Fruit fly (Drosophila melanogaster): ENCODE data around the gene eIF4E5.

eIF4E5 gene

DNA sequence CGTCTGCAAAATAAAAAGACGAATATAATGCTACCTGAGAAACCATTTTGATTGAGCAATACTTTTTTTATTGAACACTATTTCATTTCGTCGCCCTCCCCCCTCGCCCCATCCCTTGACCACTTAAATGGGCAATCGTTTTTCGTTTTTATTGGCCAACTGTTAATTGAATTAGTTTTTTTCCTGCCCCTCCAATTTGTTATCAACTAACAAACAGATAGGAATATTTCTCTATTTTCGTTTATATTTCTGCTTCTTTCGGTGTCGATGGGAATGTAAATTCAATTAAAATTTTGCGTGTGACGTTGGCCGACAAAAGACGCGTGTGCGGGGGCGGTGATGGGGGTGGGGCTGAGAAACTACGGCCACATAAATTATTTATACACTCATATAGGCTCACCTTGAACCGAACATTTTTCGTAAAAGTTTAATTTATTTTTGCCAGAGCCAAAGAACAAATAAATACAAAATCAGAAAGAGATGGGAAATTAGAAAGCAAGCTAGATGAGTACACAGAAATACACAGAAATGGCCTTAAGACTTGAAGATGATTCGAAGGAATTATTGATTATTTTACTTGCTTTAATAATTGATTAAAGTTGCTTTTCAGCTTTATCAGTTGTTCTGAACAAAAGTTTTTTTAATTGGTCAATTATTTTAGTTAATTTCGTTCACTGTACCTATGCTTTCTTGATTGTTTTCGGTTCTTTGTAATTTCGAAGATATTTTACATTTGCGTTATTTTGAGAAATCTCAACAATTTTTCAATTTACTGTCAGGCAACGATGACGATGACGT is 33.8 kb upstream of the eIF4E5 start:
- TF ChIP-seq EcR (GFP tag; optimal IDR thresholded peaks at IDR 0.05) (no peak), Dll (optimal IDR thresholded peaks at IDR 0.05) (no peak), pan (optimal IDR thresholded peaks at IDR 0.05) (no peak), usp (GFP tag; optimal IDR thresholded peaks at IDR 0.05) (no peak), CG8478 (optimal IDR thresholded peaks at IDR 0.05) (no peak), psq (optimal IDR thresholded peaks at IDR 0.05) (no peak)

DNA sequence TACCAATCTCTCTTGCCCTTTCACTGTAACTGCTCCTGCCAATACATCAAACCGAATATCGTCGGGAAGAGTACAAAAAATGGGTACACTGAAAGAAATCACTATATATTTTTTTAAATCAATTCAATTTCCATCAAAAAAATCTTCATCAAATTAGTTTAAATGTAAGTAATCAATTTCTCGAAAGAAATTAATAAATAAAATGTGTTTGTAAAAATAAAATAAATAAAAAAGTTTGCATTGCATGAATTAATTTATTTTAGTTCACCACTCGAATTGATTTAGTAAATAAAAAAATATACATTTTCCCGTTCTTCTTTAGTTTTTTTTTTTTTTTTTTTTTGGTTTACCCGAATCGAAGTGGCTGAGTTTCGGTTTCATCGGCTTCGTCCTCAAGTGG is 32.9 kb upstream of the eIF4E5 start:
- TF ChIP-seq Dll (optimal IDR thresholded peaks at IDR 0.05) (no peak), pan (optimal IDR thresholded peaks at IDR 0.05) (no peak), usp (GFP tag; optimal IDR thresholded peaks at IDR 0.05) (no peak)

DNA sequence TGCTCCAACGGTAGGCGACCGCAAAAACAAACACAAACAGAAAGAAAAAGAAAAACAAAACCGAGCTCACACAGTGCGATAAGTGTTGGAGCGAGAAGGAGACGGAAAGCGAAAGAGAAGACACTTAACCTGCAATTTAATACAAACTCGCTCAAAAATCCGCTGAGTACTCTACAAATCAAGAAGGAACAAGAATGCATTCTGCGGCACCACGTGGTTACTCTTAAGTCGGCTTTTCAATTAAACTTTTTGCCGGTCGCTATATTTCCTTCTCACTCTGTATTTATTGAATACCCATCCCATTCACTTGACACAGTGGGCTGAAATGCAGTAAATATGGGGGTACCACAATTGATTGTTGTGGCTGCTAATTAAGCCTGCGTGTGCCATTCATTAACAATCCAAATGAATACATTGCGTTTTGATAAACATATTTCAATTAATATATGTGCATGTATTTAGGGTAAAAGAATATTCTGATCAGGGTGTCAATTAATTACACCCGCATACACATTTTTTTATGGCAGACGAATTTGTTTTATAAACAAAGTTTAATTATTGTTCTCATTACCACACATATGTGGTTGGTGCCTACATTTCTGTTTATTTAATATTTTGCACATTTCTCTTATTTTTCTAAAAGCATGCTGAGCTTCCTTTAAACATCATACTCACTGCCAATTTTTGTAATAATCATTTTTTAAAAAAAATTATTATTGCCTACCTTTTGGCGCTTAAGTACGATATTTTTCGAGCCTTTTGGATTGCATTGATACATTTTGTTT is 32.2 kb upstream of the eIF4E5 start:
- TF ChIP-seq EcR (GFP tag; optimal IDR thresholded peaks at IDR 0.05) (no peak), CG8478 (optimal IDR thresholded peaks at IDR 0.05) (no peak), usp (GFP tag; optimal IDR thresholded peaks at IDR 0.05) (no peak), psq (optimal IDR thresholded peaks at IDR 0.05) (no peak), pan (optimal IDR thresholded peaks at IDR 0.05) (no peak), Dll (optimal IDR thresholded peaks at IDR 0.05) (no peak)

DNA sequence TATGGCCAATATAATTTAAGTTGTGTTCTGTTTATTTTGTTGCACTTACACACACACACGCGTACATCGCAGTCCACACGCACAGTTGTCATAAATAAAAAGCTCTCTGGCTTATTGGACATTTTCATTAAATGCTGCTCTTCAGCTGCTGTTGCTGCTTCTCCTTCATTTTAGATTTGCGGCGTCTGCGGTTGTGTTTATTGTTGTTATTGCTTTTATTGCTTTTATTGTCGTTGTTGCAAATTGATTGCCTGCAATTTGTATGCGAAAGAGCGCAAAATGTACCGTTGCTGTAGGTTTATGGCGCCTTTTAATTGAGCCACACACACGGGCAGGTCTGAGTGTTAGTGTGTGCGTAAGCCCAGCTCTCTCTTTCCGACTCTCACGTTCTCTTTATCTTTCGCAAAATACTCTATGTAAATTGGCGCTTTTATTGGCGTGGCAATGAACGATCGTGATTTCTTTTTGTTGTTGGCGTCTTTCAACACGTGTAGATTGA is 31.4 kb upstream of the eIF4E5 start:
- no peak for TF ChIP-seq EcR (GFP tag; optimal IDR thresholded peaks at IDR 0.05)
- no peak for TF ChIP-seq CG8478 (optimal IDR thresholded peaks at IDR 0.05)
- no peak for TF ChIP-seq usp (GFP tag; optimal IDR thresholded peaks at IDR 0.05)
- TF ChIP-seq pan (optimal IDR thresholded peaks at IDR 0.05): no peak
- peak; percentile 12 for TF ChIP-seq Dll (optimal IDR thresholded peaks at IDR 0.05)

DNA sequence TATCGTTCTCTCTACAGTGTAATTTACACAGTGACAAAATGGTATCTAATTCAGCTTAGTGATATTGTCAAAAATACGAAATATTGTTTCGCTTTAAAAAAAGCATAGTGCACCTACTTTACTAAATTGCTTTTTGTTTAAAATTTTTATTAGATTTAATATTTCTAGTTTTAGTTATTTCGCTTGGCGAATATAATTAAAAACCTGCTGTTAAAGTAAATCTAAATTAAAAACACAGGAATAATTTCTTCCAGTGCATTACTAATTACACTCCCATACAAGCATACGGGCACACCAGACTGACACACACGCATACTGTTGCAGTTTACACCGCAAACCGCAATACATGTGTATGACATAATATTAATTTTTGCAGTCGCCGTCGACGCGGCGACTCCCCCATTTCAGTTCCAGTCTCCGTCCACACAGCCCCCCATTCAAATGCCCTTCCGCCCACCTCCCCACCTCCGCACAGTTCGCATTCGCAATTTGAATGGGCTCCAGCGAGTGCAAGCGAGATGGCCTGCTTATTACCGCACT is 30.8 kb upstream of the eIF4E5 start:
- TF ChIP-seq psq (optimal IDR thresholded peaks at IDR 0.05) (no peak), Dll (optimal IDR thresholded peaks at IDR 0.05) (no peak), CG8478 (optimal IDR thresholded peaks at IDR 0.05) (no peak), usp (GFP tag; optimal IDR thresholded peaks at IDR 0.05) (no peak), pan (optimal IDR thresholded peaks at IDR 0.05) (no peak), EcR (GFP tag; optimal IDR thresholded peaks at IDR 0.05) (no peak)

DNA sequence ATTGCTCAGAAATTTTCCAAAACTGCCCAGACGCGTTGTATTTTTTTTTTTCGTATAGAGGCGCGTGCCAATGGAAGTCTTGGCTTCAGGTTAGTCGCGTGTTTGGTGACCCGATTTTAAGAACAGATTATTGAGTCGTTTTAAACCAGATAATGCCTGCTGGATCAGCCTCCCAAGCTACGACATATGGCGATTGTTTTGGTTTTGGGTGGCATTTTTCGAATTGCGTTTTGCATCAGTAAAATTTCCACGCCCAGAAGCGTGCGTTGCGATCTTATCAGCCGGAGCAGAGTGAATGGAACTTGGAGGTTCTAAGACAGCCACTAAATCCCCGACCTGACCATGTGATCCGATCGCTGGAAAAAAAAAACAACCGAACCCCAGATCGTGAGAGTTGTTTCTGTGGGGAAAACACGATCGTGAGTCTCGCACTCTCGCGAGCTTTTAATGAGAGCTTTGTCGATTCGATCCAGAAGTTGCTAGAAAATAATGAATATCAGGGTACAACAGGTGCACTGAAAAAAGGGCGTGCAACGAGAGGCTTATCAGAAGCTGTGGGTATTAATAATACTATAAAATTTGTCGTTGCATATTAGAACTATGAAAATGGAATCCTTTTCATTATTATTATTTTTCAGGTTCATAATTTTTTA is 29.5 kb upstream of the eIF4E5 start:
- TF ChIP-seq CG8478 (optimal IDR thresholded peaks at IDR 0.05) (no peak), pan (optimal IDR thresholded peaks at IDR 0.05) (no peak), psq (optimal IDR thresholded peaks at IDR 0.05) (no peak), usp (GFP tag; optimal IDR thresholded peaks at IDR 0.05) (no peak), Dll (optimal IDR thresholded peaks at IDR 0.05) (no peak), EcR (GFP tag; optimal IDR thresholded peaks at IDR 0.05) (no peak)

DNA sequence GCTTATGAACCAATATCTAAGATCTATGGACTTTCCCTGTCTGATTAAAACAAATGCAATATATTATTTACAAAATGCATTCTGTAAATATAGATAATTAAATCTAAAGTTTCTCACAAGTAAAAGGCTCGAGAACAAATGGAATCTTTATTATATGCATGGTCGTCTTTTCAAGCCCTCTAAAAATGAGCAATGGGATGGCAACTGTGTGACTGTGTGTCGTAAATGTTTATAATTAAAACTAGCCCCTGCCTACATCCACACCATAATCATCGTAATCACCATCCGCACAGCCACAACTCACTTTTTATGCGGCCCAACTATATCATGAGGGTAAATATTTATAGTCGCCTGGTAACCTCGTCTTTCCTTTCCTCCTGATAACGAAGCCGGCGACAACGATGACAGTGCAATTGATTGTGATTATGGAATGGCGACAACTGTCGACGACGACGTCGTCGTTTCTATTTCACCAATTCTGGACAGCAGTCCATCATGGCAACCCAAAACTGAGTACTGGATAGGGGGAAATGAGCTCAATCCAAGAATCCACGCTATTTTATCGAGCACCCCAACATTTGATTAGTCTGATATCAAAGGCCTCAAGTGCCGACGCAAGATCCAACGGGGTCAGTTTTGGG is 28.8 kb upstream of the eIF4E5 start:
- TF ChIP-seq usp (GFP tag; optimal IDR thresholded peaks at IDR 0.05) (no peak), CG8478 (optimal IDR thresholded peaks at IDR 0.05) (no peak)

DNA sequence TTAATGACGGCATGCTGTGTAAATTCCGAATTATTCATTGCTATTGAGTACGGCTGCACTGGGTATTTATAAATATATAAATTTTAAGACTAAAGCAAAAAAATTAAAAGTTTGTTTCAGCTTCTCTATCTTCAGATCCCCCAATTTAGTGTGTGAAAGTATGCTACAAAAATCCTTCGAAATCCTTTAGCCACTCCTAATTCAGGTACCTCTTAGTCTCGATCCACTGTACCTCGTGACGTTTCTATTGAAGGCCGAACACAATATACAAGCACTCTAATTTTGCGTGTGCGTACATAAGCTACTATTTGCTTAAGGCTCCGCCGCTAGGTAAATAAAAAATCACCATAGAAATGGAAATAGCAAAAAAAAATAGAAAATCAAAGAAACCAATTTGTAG is 28.1 kb upstream of the eIF4E5 start:
- TF ChIP-seq psq (optimal IDR thresholded peaks at IDR 0.05) (no peak), usp (GFP tag; optimal IDR thresholded peaks at IDR 0.05) (no peak), Dll (optimal IDR thresholded peaks at IDR 0.05) (no peak), pan (optimal IDR thresholded peaks at IDR 0.05) (no peak), CG8478 (optimal IDR thresholded peaks at IDR 0.05) (no peak), EcR (GFP tag; optimal IDR thresholded peaks at IDR 0.05) (no peak)

DNA sequence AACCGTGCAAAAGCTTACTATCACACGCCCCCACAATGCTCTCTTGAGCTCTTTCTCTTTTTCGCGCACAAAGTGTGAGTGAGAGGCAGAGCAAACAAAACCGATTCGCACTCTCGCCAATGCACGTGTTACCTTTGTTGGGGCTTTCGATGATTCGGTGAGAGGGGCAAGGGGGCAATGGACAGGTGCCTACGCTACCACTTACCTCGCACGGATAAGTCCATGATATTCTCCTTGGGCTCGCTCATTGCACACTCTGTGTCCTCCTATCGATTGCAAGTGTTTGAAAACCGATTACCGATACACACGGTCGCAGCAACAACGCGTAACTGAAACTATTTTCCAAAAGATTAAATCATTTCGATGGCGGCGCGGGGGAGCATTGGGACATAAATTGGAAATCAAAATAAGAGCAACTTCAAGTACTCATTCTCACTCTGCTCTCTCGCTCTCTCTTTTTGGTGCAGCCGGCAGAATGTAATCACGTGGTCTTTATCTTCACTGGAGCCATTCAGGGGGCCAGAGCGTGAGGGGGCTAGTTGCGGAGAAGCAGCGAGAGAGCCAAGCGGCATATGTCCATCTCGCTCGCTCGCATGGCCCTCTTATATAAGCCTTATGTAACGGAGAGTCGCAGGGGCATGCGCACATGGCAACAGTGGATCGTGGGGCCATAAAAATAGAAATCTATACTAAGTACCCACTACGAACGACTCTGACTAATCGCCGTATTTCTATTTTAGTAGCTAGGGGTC is 27.5 kb upstream of the eIF4E5 start, which contains the start of gene Pdp1:
Gene Pdp1 (minus strand): TSS at position 334 of the 752 bp plus-strand sequence.
- TF ChIP-seq CG8478 (optimal IDR thresholded peaks at IDR 0.05): peak; percentile 10
- TF ChIP-seq pan (optimal IDR thresholded peaks at IDR 0.05): no peak
- peak; percentile 22 for TF ChIP-seq Dll (optimal IDR thresholded peaks at IDR 0.05)
- TF ChIP-seq usp (GFP tag; optimal IDR thresholded peaks at IDR 0.05): no peak

DNA sequence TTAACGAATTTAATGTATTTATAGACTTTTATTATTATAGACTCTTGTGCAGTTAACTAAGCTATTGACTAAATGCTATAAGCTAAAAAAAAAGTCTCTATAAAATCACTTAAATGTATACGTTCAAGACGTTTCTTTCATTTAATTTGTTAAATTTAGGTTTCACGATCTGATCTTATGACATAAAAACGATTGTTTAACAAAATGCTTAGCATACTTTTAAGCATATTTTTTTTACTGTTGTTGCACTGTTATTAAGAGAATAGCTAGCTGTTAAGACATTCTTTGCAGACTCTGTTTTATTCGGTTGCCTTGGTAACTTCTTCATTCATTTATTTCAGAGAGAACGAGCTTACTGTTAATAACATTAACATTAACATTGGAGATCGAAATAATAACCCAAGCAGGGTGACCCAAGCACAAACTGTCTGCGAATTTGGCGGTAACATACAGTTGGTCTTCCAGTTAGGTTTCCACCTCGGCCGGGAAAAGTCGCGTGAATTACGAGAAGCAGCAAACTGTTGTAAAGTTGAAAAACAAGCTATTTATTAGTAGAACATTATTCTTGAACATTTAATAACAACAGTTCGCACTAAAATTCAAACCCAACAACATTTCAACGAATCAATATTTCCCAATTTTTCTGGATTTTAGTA is 26.0 kb upstream of the eIF4E5 start, which contains the start of gene CG32365:
Gene CG32365 (plus strand): TSS at position 462 of the 656 bp plus-strand sequence.
- no peak for TF ChIP-seq pan (optimal IDR thresholded peaks at IDR 0.05)
- TF ChIP-seq CG8478 (optimal IDR thresholded peaks at IDR 0.05): no peak
- TF ChIP-seq usp (GFP tag; optimal IDR thresholded peaks at IDR 0.05): no peak
- TF ChIP-seq Dll (optimal IDR thresholded peaks at IDR 0.05): no peak
- TF ChIP-seq EcR (GFP tag; optimal IDR thresholded peaks at IDR 0.05): no peak
- no peak for TF ChIP-seq psq (optimal IDR thresholded peaks at IDR 0.05)

Measured in whole organism.